Worm (Caenorhabditis elegans) whole organism, L2 larva: ENCODE results near the gene cyp-33C8.

Experiments used
- alr-1 ChIP-seq: fragments of 150-350 bp; optimal IDR thresholded peaks from 2 replicates; lab custom pipeline; 2014; ENCODE audit warnings: missing biosample characterization, missing genetic modification characterization
- snpc-4 ChIP-seq: fragments of 150-350 bp; optimal IDR thresholded peaks from 2 replicates; lab custom pipeline; 2014; ENCODE audit warnings: missing biosample characterization, missing genetic modification characterization

ce11 chrV:3800378-3800777, 3.0 kb downstream of the cyp-33C8 start, which contains the start of gene srt-30:
- no peak for TF ChIP-seq alr-1 (tag; lab: Kevin White, UChicago)
- TF ChIP-seq snpc-4 (tag; lab: Kevin White, UChicago): no peak
